Worm (Caenorhabditis elegans) whole organism, late embryonic: ENCODE data around the gene epic-1.

Experiments
- C38D4.7 ChIP-seq: fragments of 200-800 bp; sonication (Bioruptor generic); optimal IDR thresholded peaks from 2 replicates; lab custom pipeline; 2018; ENCODE audit warnings: mild to moderate bottlenecking, missing genetic modification characterization, moderate library complexity, missing compliant biosample characterization
- Y22D7AL.16 ChIP-seq: sonication (generic microtip); optimal IDR thresholded peaks from 2 replicates; lab custom pipeline; 2016; ENCODE audit warnings: missing genetic modification characterization, missing compliant biosample characterization
- ceh-14 ChIP-seq: sonication (generic microtip); optimal IDR thresholded peaks from 2 replicates; lab custom pipeline; 2016; ENCODE audit warnings: missing genotype, missing genetic modification characterization, missing compliant biosample characterization
- ceh-18 ChIP-seq: sonication (generic microtip); optimal IDR thresholded peaks from 2 replicates; lab custom pipeline; 2016; ENCODE audit warnings: missing genetic modification characterization, missing compliant biosample characterization
- ceh-19 ChIP-seq: fragments of 200-800 bp; sonication (Bioruptor generic); optimal IDR thresholded peaks from 2 replicates; lab custom pipeline; 2018; ENCODE audit warnings: mild to moderate bottlenecking, missing genetic modification characterization, missing compliant biosample characterization
- ceh-2 ChIP-seq: sonication (generic microtip); optimal IDR thresholded peaks from 2 replicates; lab custom pipeline; 2016; ENCODE audit warnings: missing genotype, missing genetic modification characterization, missing compliant biosample characterization
- ceh-22 ChIP-seq: sonication (generic microtip); optimal IDR thresholded peaks from 2 replicates; lab custom pipeline; 2017; ENCODE audit warnings: missing biosample characterization, missing genetic modification characterization
- ceh-31 ChIP-seq: sonication (generic microtip); optimal IDR thresholded peaks from 2 replicates; lab custom pipeline; 2016; ENCODE audit warnings: missing genetic modification characterization, missing compliant biosample characterization
- ceh-34 ChIP-seq: sonication (generic microtip); optimal IDR thresholded peaks from 2 replicates; lab custom pipeline; 2016; ENCODE audit warnings: mild to moderate bottlenecking, missing genetic modification characterization, missing compliant biosample characterization
- ceh-45 ChIP-seq: fragments of 200-800 bp; sonication (Bioruptor generic); IDR thresholded peaks from 2 replicates; pipeline ENCODE4 v1.3.6; 2022; ENCODE audit warnings: missing genetic modification reagents, missing genetic modification characterization, missing compliant biosample characterization
- ceh-6 ChIP-seq: fragments of 200-800 bp; sonication (Bioruptor generic); optimal IDR thresholded peaks from 2 replicates; lab custom pipeline; 2018; ENCODE audit warnings: mild to moderate bottlenecking, missing genetic modification characterization, missing compliant biosample characterization
- che-1 ChIP-seq: sonication (generic microtip); optimal IDR thresholded peaks from 2 replicates; lab custom pipeline; 2016; ENCODE audit warnings: mild to moderate bottlenecking, missing genetic modification characterization, missing compliant biosample characterization
- dve-1 ChIP-seq: sonication (generic microtip); optimal IDR thresholded peaks from 2 replicates; lab custom pipeline; 2017; ENCODE audit warnings: antibody characterized with exemption, mild to moderate bottlenecking, missing genetic modification characterization, missing compliant biosample characterization
- elt-4 ChIP-seq: sonication (generic microtip); optimal IDR thresholded peaks from 2 replicates; lab custom pipeline; 2016; ENCODE audit warnings: missing genetic modification characterization, missing compliant biosample characterization
- ets-4 ChIP-seq: sonication (generic microtip); optimal IDR thresholded peaks from 2 replicates; lab custom pipeline; 2016; ENCODE audit warnings: missing genetic modification characterization, missing compliant biosample characterization
- fkh-6 ChIP-seq: sonication (generic microtip); optimal IDR thresholded peaks from 2 replicates; lab custom pipeline; 2016; ENCODE audit warnings: missing genetic modification characterization, missing compliant biosample characterization
- gmeb-2 ChIP-seq: sonication (generic microtip); optimal IDR thresholded peaks from 2 replicates; lab custom pipeline; 2016; ENCODE audit warnings: missing genetic modification characterization, inconsistent platforms, missing compliant biosample characterization
- hlh-15 ChIP-seq: sonication (generic microtip); optimal IDR thresholded peaks from 2 replicates; lab custom pipeline; 2016; ENCODE audit warnings: missing genetic modification characterization, missing compliant biosample characterization
- hlh-6 ChIP-seq: sonication (generic microtip); optimal IDR thresholded peaks from 2 replicates; lab custom pipeline; 2016; ENCODE audit warnings: missing genotype, missing genetic modification characterization, missing compliant biosample characterization
- hlh-8 ChIP-seq: sonication (generic microtip); optimal IDR thresholded peaks from 2 replicates; lab custom pipeline; 2016; ENCODE audit warnings: missing genotype, missing genetic modification characterization, missing compliant biosample characterization
- madf-2 ChIP-seq: sonication (generic microtip); optimal IDR thresholded peaks from 2 replicates; lab custom pipeline; 2017; ENCODE audit warnings: missing genetic modification characterization, missing compliant biosample characterization
- nfya-1 ChIP-seq: sonication (generic microtip); optimal IDR thresholded peaks from 2 replicates; lab custom pipeline; 2017; ENCODE audit warnings: missing genetic modification characterization, mild to moderate bottlenecking, missing compliant biosample characterization, antibody characterized with exemption, moderate library complexity
- odd-2 ChIP-seq: sonication (generic microtip); optimal IDR thresholded peaks from 2 replicates; lab custom pipeline; 2017; ENCODE audit warnings: antibody characterized with exemption, mild to moderate bottlenecking, missing genetic modification characterization, missing compliant biosample characterization
- pag-3 ChIP-seq: sonication (generic microtip); optimal IDR thresholded peaks from 2 replicates; lab custom pipeline; 2016; ENCODE audit warnings: missing compliant biosample characterization, missing genetic modification characterization, borderline replicate concordance
- pat-9 ChIP-seq: fragments of 200-800 bp; sonication (Bioruptor generic); optimal IDR thresholded peaks from 2 replicates; lab custom pipeline; 2018; ENCODE audit warnings: mild to moderate bottlenecking, missing genetic modification characterization, moderate library complexity, missing compliant biosample characterization
- pax-1 ChIP-seq: fragments of 150-350 bp; optimal IDR thresholded peaks from 2 replicates; lab custom pipeline; 2014; ENCODE audit warnings: missing biosample characterization, missing genetic modification characterization
- pha-2 ChIP-seq: sonication (generic microtip); optimal IDR thresholded peaks from 2 replicates; lab custom pipeline; 2017; ENCODE audit warnings: mild to moderate bottlenecking, missing genetic modification characterization, missing compliant biosample characterization
- pha-4 ChIP-seq: fragments of 150-350 bp; optimal IDR thresholded peaks from 2 replicates; lab custom pipeline; 2018; ENCODE audit warnings: missing biosample characterization, missing genetic modification reagents, missing genetic modification characterization
- pqm-1 ChIP-seq: sonication (generic microtip); optimal IDR thresholded peaks from 2 replicates; lab custom pipeline; 2016; ENCODE audit warnings: missing genetic modification characterization, missing compliant biosample characterization
- pros-1 ChIP-seq: fragments of 150-350 bp; optimal IDR thresholded peaks from 2 replicates; lab custom pipeline; 2014; ENCODE audit warnings: missing biosample characterization, missing genetic modification reagents, missing genetic modification characterization
- ref-2 ChIP-seq: sonication (generic microtip); optimal IDR thresholded peaks from 2 replicates; lab custom pipeline; 2016; ENCODE audit warnings: missing genetic modification characterization, missing compliant biosample characterization
- rnt-1 ChIP-seq: sonication (generic microtip); optimal IDR thresholded peaks from 2 replicates; lab custom pipeline; 2016; ENCODE audit warnings: missing genetic modification characterization, missing compliant biosample characterization
- sox-2 ChIP-seq: fragments of 200-800 bp; sonication (Bioruptor generic); IDR thresholded peaks from 2 replicates; pipeline ENCODE4 v1.3.6; 2022; ENCODE audit warnings: missing genetic modification reagents, missing genetic modification characterization, missing compliant biosample characterization
- sox-4 ChIP-seq: sonication (generic microtip); optimal IDR thresholded peaks from 2 replicates; lab custom pipeline; 2017; ENCODE audit warnings: mild to moderate bottlenecking, missing genetic modification characterization, inconsistent platforms, missing compliant biosample characterization
- syd-9 ChIP-seq: sonication (generic microtip); optimal IDR thresholded peaks from 2 replicates; lab custom pipeline; 2016; ENCODE audit warnings: mild to moderate bottlenecking, missing genetic modification characterization, moderate library complexity, missing compliant biosample characterization
- tbx-7 ChIP-seq: sonication (generic microtip); optimal IDR thresholded peaks from 2 replicates; lab custom pipeline; 2016; ENCODE audit warnings: missing genotype, missing genetic modification characterization, missing compliant biosample characterization
- unc-55 ChIP-seq: sonication (generic microtip); optimal IDR thresholded peaks from 2 replicates; lab custom pipeline; 2017; ENCODE audit warnings: missing biosample characterization, missing genetic modification reagents, missing genetic modification characterization
- unc-86 ChIP-seq: sonication (generic microtip); optimal IDR thresholded peaks from 2 replicates; lab custom pipeline; 2016; ENCODE audit warnings: missing genetic modification characterization, missing compliant biosample characterization
- ztf-16 ChIP-seq: sonication (generic microtip); optimal IDR thresholded peaks from 2 replicates; lab custom pipeline; 2017; ENCODE audit warnings: missing genetic modification characterization, missing compliant biosample characterization

Gene epic-1

ce11 chrIV:17440001-17440400, 31.7 kb downstream of the epic-1 start, which contains the start of gene C06A12.19:
Gene C06A12.19, minus strand, starts transcription at chrIV:17440101.
- TF ChIP-seq pha-4 (no peak), pat-9 (tag; lab: Kevin White, UChicago) (no peak), hlh-15 (tag; lab: Kevin White, UChicago) (no peak), ceh-45 (GFP tag; lab: Robert Waterston, UW) (no peak), ceh-19 (GFP tag; lab: Kevin White, UChicago) (no peak), hlh-8 (no peak), ztf-16 (tag; lab: Kevin White, UChicago) (no peak), madf-2 (tag; lab: Kevin White, UChicago) (no peak), pros-1 (no peak), ceh-18 (tag; lab: Kevin White, UChicago) (no peak), unc-86 (tag; lab: Kevin White, UChicago) (no peak), sox-2 (no peak), fkh-6 (tag; lab: Kevin White, UChicago) (no peak)

- TF ChIP-seq tbx-7 (tag; lab: Kevin White, UChicago) (no peak), pax-1 (no peak), ceh-31 (tag; lab: Kevin White, UChicago) (no peak), ceh-2 (no peak), ceh-34 (tag; lab: Kevin White, UChicago) (no peak), pha-2 (no peak), che-1 (tag; lab: Kevin White, UChicago) (no peak), ets-4 (tag; lab: Kevin White, UChicago) (no peak), ceh-22 (tag; lab: Kevin White, UChicago) (no peak)
These were observed 34.7 kb downstream of the epic-1 start, which contains the start of gene C06A12.8 for ce11 chrIV:17437038-17437437. Gene C06A12.8, plus strand, starts transcription at chrIV:17437338.

- TF ChIP-seq pha-2 (no peak), ref-2 (no peak), rnt-1 (tag; lab: Kevin White, UChicago) (no peak), ceh-31 (tag; lab: Kevin White, UChicago) (no peak), pqm-1 (tag; lab: Kevin White, UChicago) (no peak), Y22D7AL.16 (tag; lab: Kevin White, UChicago) (no peak), odd-2 (tag; lab: Kevin White, UChicago) (no peak), ceh-19 (GFP tag; lab: Kevin White, UChicago) (no peak), sox-4 (tag; lab: Kevin White, UChicago) (no peak), pag-3 (tag; lab: Kevin White, UChicago) (no peak), ceh-14 (no peak), syd-9 (no peak), unc-55 (GFP tag; lab: Kevin White, UChicago) (no peak), ceh-6 (no peak)
These were observed 35.2 kb downstream of the epic-1 start, which contains the start of gene gcy-27 for ce11 chrIV:17436552-17436951. Gene gcy-27, minus strand, starts transcription at chrIV:17436652.

- TF ChIP-seq pros-1 (no peak), gmeb-2 (no peak), pax-1 (no peak), elt-4 (no peak), nfya-1 (no peak), sox-4 (tag; lab: Kevin White, UChicago) (no peak), dve-1 (tag; lab: Kevin White, UChicago) (no peak), C38D4.7 (no peak), hlh-15 (tag; lab: Kevin White, UChicago) (no peak), hlh-6 (tag; lab: Kevin White, UChicago) (no peak)
These were observed 36.5 kb downstream of the epic-1 start for ce11 chrIV:17435228-17435627.
